Worm (Caenorhabditis elegans) whole organism, L1 larva: Measurements from ENCODE around the gene M01F1.8.

Experiments used
- aha-1 ChIP-seq: fragments of 150-350 bp; optimal IDR thresholded peaks from 2 replicates; lab custom pipeline; 2014; ENCODE audit warnings: missing biosample characterization, missing genetic modification characterization
- blmp-1 ChIP-seq: fragments of 150-350 bp; optimal IDR thresholded peaks from 2 replicates; lab custom pipeline; 2014; ENCODE audit warnings: missing biosample characterization, missing genetic modification characterization
- ceh-82 ChIP-seq, 3 experiments: fragments of 150-350 bp in 1 of 3; sonication (generic microtip) in 2 of 3; optimal IDR thresholded peaks; 2 replicates each; lab custom pipeline; 2014 to 2017; ENCODE audit warnings: missing biosample characterization in 3 of 3, missing genetic modification characterization in 3 of 3
- lin-35 ChIP-seq, 2 experiments: fragments of 150-350 bp; optimal IDR thresholded peaks; 2 replicates each; lab custom pipeline; 2014; ENCODE audit warnings: missing biosample characterization in 2 of 2, missing genetic modification characterization in 2 of 2, missing genetic modification reagents in 2 of 2
- mep-1 ChIP-seq: fragments of 150-350 bp; optimal IDR thresholded peaks from 2 replicates; lab custom pipeline; 2014; ENCODE audit warnings: missing biosample characterization, missing genetic modification characterization
- zip-4 ChIP-seq: fragments of 200-800 bp; sonication (Bioruptor generic); optimal IDR thresholded peaks from 2 replicates; lab custom pipeline; 2018; ENCODE audit warnings: mild to moderate bottlenecking, missing genetic modification characterization, moderate library complexity, missing compliant biosample characterization
- ztf-11 ChIP-seq, 2 experiments: sonication (generic microtip); optimal IDR thresholded peaks; 2 replicates each; lab custom pipeline; 2016 to 2017; ENCODE audit warnings: missing genetic modification characterization in 2 of 2, missing biosample characterization in 1 of 2, missing compliant biosample characterization in 1 of 2

ce11 chrIII:3550364-3550763 is 48.0 kb upstream of the M01F1.8 start:
- TF ChIP-seq blmp-1 (no peak), aha-1 (tag; lab: Kevin White, UChicago) (no peak), mep-1 (tag; lab: Kevin White, UChicago) (no peak), lin-35 (GFP tag; optimal IDR thresholded peaks at IDR 0.05; lab: Kevin White, UChicago) (no peak), ztf-11 (tag; optimal IDR thresholded peaks at IDR 0.05; lab: Kevin White, UChicago) (no peak), zip-4 (GFP tag; lab: Kevin White, UChicago) (no peak), ceh-82 (tag; optimal IDR thresholded peaks at IDR 0.05; lab: Kevin White, UChicago) (no peak)
